Worm (Caenorhabditis elegans) whole organism, young adult: ENCODE results near the gene C02B10.3.
A peak's percentile ranks its signal among the peaks of the same experiment; 100 is the strongest.
"Not testable (repeated sequence)": the region's sequence is repeated elsewhere in the genome, so short reads cannot be mapped to it uniquely, and the experiment has no call there.

Experiments
- B0019.2 ChIP-seq: fragments of 200-800 bp; sonication (Bioruptor generic); conservative IDR thresholded peaks from 2 replicates; pipeline ENCODE4 v1.3.6; 2022; ENCODE audit warnings: missing genetic modification reagents, missing genetic modification characterization, missing compliant biosample characterization
- B0035.1 ChIP-seq: sonication (generic microtip); optimal IDR thresholded peaks from 2 replicates; lab custom pipeline; 2016; ENCODE audit warnings: missing genetic modification characterization, mild to moderate bottlenecking, missing compliant biosample characterization, missing genotype, missing genetic modification reagents
- B0336.3 ChIP-seq: fragments of 200-800 bp; sonication (Bioruptor generic); IDR thresholded peaks from 2 replicates; pipeline ENCODE4 v1.3.6; 2022; ENCODE audit warnings: missing genetic modification characterization, missing compliant biosample characterization
- C17E4.6 ChIP-seq: fragments of 200-800 bp; sonication (Bioruptor generic); IDR thresholded peaks from 2 replicates; pipeline ENCODE4 v1.3.6; 2022; ENCODE audit warnings: missing genetic modification reagents, missing genetic modification characterization, missing compliant biosample characterization
- F22D6.2 ChIP-seq: sonication (generic microtip); optimal IDR thresholded peaks from 2 replicates; lab custom pipeline; 2016; ENCODE audit warnings: mild to moderate bottlenecking, missing genetic modification characterization, missing compliant biosample characterization
- Y56A3A.18 ChIP-seq: fragments of 200-800 bp; sonication (Bioruptor generic); IDR thresholded peaks from 2 replicates; pipeline ENCODE4 v1.3.6; 2022; ENCODE audit warnings: missing genetic modification reagents, missing genetic modification characterization, missing compliant biosample characterization
- Y67H2A.10 ChIP-seq: fragments of 200-800 bp; sonication (Bioruptor generic); conservative IDR thresholded peaks from 2 replicates; pipeline ENCODE4 v1.3.6; 2022; ENCODE audit warnings: missing genetic modification reagents, missing genetic modification characterization, missing compliant biosample characterization
- Y95B8A.8 ChIP-seq: fragments of 200-800 bp; sonication (Bioruptor generic); IDR thresholded peaks from 2 replicates; pipeline ENCODE4 v1.3.6; 2022; ENCODE audit warnings: missing genetic modification reagents, missing genetic modification characterization, missing compliant biosample characterization
- ama-1 ChIP-seq, 3 experiments: fragments of 150-350 bp in 1 of 3; sonication (generic microtip) in 2 of 3; optimal IDR thresholded peaks; 2 replicates each; lab custom pipeline; 2014 to 2018; ENCODE audit warnings: missing biosample characterization in 2 of 3, missing genetic modification characterization in 2 of 3, missing genetic modification reagents in 2 of 3
- bed-2 ChIP-seq: fragments of 200-800 bp; sonication (Bioruptor generic); IDR thresholded peaks from 2 replicates; pipeline ENCODE4 v1.3.6; 2022; ENCODE audit warnings: missing genetic modification reagents, missing genetic modification characterization, missing compliant biosample characterization
- efl-1 ChIP-seq: fragments of 150-350 bp; optimal IDR thresholded peaks from 2 replicates; lab custom pipeline; 2014; ENCODE audit warnings: missing biosample characterization, missing genetic modification reagents, missing genetic modification characterization
- egl-18 ChIP-seq: fragments of 200-800 bp; sonication (Bioruptor generic); IDR thresholded peaks from 2 replicates; pipeline ENCODE4 v1.3.6; 2022; ENCODE audit warnings: missing genetic modification reagents, missing genetic modification characterization, missing compliant biosample characterization
- ekl-4 ChIP-seq: fragments of 200-800 bp; sonication (Bioruptor generic); IDR thresholded peaks from 2 replicates; pipeline ENCODE4 v1.3.6; 2022; ENCODE audit warnings: missing genetic modification reagents, missing genetic modification characterization, missing compliant biosample characterization
- ets-4 ChIP-seq: fragments of 200-800 bp; sonication (Bioruptor generic); optimal IDR thresholded peaks from 2 replicates; lab custom pipeline; 2018; ENCODE audit warnings: mild to moderate bottlenecking, missing genetic modification characterization, missing compliant biosample characterization
- him-1 ChIP-seq: sonication (generic microtip); optimal IDR thresholded peaks from 2 replicates; lab custom pipeline; 2016; ENCODE audit warnings: missing genotype, missing genetic modification reagents, missing genetic modification characterization, missing compliant biosample characterization
- hlh-26 ChIP-seq: fragments of 200-800 bp; sonication (Bioruptor generic); conservative IDR thresholded peaks from 2 replicates; pipeline ENCODE4 v1.3.6; 2022; ENCODE audit warnings: missing genetic modification reagents, missing genetic modification characterization, missing compliant biosample characterization
- hsf-1 ChIP-seq: fragments of 200-800 bp; sonication (Bioruptor generic); IDR thresholded peaks from 2 replicates; pipeline ENCODE4 v1.3.6; 2022; ENCODE audit warnings: missing genetic modification reagents, missing genetic modification characterization, missing compliant biosample characterization
- lin-40 ChIP-seq: sonication (generic microtip); optimal IDR thresholded peaks from 2 replicates; lab custom pipeline; 2016; ENCODE audit warnings: missing genetic modification characterization, mild to moderate bottlenecking, missing compliant biosample characterization, missing genotype, missing genetic modification reagents
- lir-1 ChIP-seq: fragments of 200-800 bp; sonication (Bioruptor generic); conservative IDR thresholded peaks from 2 replicates; pipeline ENCODE4 v1.3.6; 2022; ENCODE audit warnings: missing genetic modification reagents, missing genetic modification characterization, missing compliant biosample characterization
- lsl-1 ChIP-seq: fragments of 200-800 bp; sonication (Bioruptor generic); optimal IDR thresholded peaks from 2 replicates; lab custom pipeline; 2018; ENCODE audit warnings: mild to moderate bottlenecking, missing genetic modification characterization, moderate library complexity, missing compliant biosample characterization
- lsy-27 ChIP-seq: sonication (generic microtip); optimal IDR thresholded peaks from 2 replicates; lab custom pipeline; 2017; ENCODE audit warnings: missing genetic modification characterization, mild to moderate bottlenecking, missing compliant biosample characterization, antibody characterized with exemption, missing genotype, borderline replicate concordance; ENCODE audit not compliant: insufficient read depth
- madf-10 ChIP-seq: sonication (generic microtip); optimal IDR thresholded peaks from 2 replicates; lab custom pipeline; 2016; ENCODE audit warnings: mild to moderate bottlenecking, missing genetic modification characterization, missing compliant biosample characterization
- nhr-179 ChIP-seq: sonication (generic microtip); optimal IDR thresholded peaks from 2 replicates; lab custom pipeline; 2016; ENCODE audit warnings: mild to moderate bottlenecking, missing genetic modification characterization, missing compliant biosample characterization
- pbrm-1 ChIP-seq: fragments of 200-800 bp; sonication (Bioruptor generic); IDR thresholded peaks from 2 replicates; pipeline ENCODE4 v1.3.6; 2022; ENCODE audit warnings: missing genetic modification reagents, missing genetic modification characterization, missing compliant biosample characterization
- pha-4 ChIP-seq: fragments of 150-350 bp; sonication (generic microtip); optimal IDR thresholded peaks from 2 replicates; lab custom pipeline; 2014; ENCODE audit warnings: missing biosample characterization, missing genetic modification reagents, missing genetic modification characterization
- rcor-1 ChIP-seq: fragments of 200-800 bp; sonication (Bioruptor generic); IDR thresholded peaks from 2 replicates; pipeline ENCODE4 v1.3.6; 2022; ENCODE audit warnings: missing genetic modification reagents, missing genetic modification characterization, missing compliant biosample characterization
- rec-8 ChIP-seq, 2 experiments: sonication (generic microtip); optimal IDR thresholded peaks; 2 replicates each; lab custom pipeline; 2016; ENCODE audit warnings: mild to moderate bottlenecking in 2 of 2, missing genetic modification characterization in 2 of 2, missing genetic modification reagents in 2 of 2, missing genotype in 2 of 2, missing biosample characterization in 1 of 2, missing compliant biosample characterization in 1 of 2, moderate library complexity in 1 of 2
- snpc-1.1 ChIP-seq: sonication (generic microtip); optimal IDR thresholded peaks from 2 replicates; lab custom pipeline; 2017; ENCODE audit warnings: missing genetic modification characterization, mild to moderate bottlenecking, missing compliant biosample characterization, antibody characterized with exemption, moderate library complexity, missing genotype, missing genetic modification reagents; ENCODE audit not compliant: insufficient read depth
- snpc-1.3 ChIP-seq: sonication (generic microtip); optimal IDR thresholded peaks from 2 replicates; lab custom pipeline; 2017; ENCODE audit warnings: missing genetic modification characterization, mild to moderate bottlenecking, missing compliant biosample characterization, antibody characterized with exemption, moderate library complexity, missing genotype, missing genetic modification reagents; ENCODE audit not compliant: insufficient read depth
- snpc-3.4 ChIP-seq: sonication (generic microtip); optimal IDR thresholded peaks from 2 replicates; lab custom pipeline; 2017; ENCODE audit warnings: missing genetic modification characterization, mild to moderate bottlenecking, missing compliant biosample characterization, antibody characterized with exemption, moderate library complexity, missing genotype, missing genetic modification reagents
- snpc-4 ChIP-seq, 5 experiments: fragments of 150-350 bp in 1 of 5; sonication (generic microtip) in 4 of 5; optimal IDR thresholded peaks; 2 replicates each; lab custom pipeline; 2014 to 2018; ENCODE audit warnings: missing genetic modification characterization in 5 of 5, missing biosample characterization in 3 of 5, antibody characterized with exemption in 2 of 5, mild to moderate bottlenecking in 2 of 5, missing compliant biosample characterization in 2 of 5, missing genotype in 2 of 5, moderate library complexity in 2 of 5, missing genetic modification reagents in 1 of 5
- somi-1 ChIP-seq: fragments of 200-800 bp; sonication (Bioruptor generic); optimal IDR thresholded peaks from 2 replicates; lab custom pipeline; 2018; ENCODE audit warnings: mild to moderate bottlenecking, missing genetic modification characterization, missing compliant biosample characterization
- tlf-1 ChIP-seq: fragments of 200-800 bp; sonication (Bioruptor generic); optimal IDR thresholded peaks from 2 replicates; lab custom pipeline; 2018; ENCODE audit warnings: mild to moderate bottlenecking, missing genetic modification characterization, missing compliant biosample characterization
- ztf-18 ChIP-seq: sonication (generic microtip); optimal IDR thresholded peaks from 2 replicates; lab custom pipeline; 2016; ENCODE audit warnings: missing genotype, mild to moderate bottlenecking, missing genetic modification characterization, missing compliant biosample characterization
- ztf-22 ChIP-seq: fragments of 200-800 bp; sonication (Bioruptor generic); optimal IDR thresholded peaks from 2 replicates; lab custom pipeline; 2018; ENCODE audit warnings: mild to moderate bottlenecking, missing genetic modification characterization, moderate library complexity, missing compliant biosample characterization
- ztf-28 ChIP-seq: fragments of 200-800 bp; sonication (Bioruptor generic); IDR thresholded peaks from 2 replicates; pipeline ENCODE4 v1.3.6; 2022; ENCODE audit warnings: missing genetic modification reagents, missing genetic modification characterization, missing compliant biosample characterization

Gene C02B10.3

DNA sequence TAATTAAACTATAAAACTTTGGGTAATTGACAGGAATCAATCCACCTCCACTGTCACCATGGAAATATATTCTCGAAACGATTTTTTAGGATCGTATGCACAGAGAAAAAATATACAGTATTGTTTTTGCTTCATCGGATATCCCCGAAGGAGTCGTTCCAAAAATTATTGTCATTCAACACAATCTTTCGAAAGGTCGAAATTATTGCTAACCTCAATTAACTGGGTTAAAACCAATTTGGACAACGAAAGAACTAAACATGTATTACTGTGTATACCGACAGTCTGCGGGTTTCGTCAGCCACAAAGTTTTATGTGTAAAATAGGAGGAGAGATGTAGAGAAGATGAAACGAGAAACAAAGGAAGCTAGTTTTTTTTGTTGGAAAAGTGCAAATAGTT is 39.8 kb downstream of the C02B10.3 start (continued):
- TF ChIP-seq F22D6.2 (tag; lab: Kevin White, UChicago) = no peak
- no peak for TF ChIP-seq C17E4.6 (GFP tag; lab: Robert Waterston, UW)
- TF ChIP-seq him-1 (tag; lab: Kevin White, UChicago) = peak; percentile 74
- TF ChIP-seq hsf-1 (GFP tag; lab: Robert Waterston, UW) = peak; percentile 50; the same call in 1 of the 2 replicates
- TF ChIP-seq hlh-26 (GFP tag; lab: Robert Waterston, UW) = no peak
- no peak for TF ChIP-seq rec-8 (tag; optimal IDR thresholded peaks at IDR 0.05; lab: Kevin White, UChicago)
- TF ChIP-seq snpc-1.3 (tag; lab: Kevin White, UChicago) = peak; percentile 83
- peak; percentile 57 for TF ChIP-seq snpc-3.4 (tag; lab: Kevin White, UChicago)
- TF ChIP-seq ama-1 (optimal IDR thresholded peaks at IDR 0.05; lab: Kevin White, UChicago) = peak; percentile 72
- no peak for TF ChIP-seq ama-1 (GFP tag; optimal IDR thresholded peaks at IDR 0.05; lab: Kevin White, UChicago)
- peak; percentile 65; the same call in 1 of the 2 replicates for TF ChIP-seq pbrm-1 (GFP tag; lab: Robert Waterston, UW)
- TF ChIP-seq pha-4 = no peak
- TF ChIP-seq rcor-1 (GFP tag; lab: Robert Waterston, UW) = peak; percentile 54; the same call in 1 of the 2 replicates
- TF ChIP-seq ztf-28 (GFP tag; lab: Robert Waterston, UW) = no peak
- TF ChIP-seq tlf-1 (GFP tag; lab: Kevin White, UChicago) = no peak
- TF ChIP-seq snpc-1.1 (tag; lab: Kevin White, UChicago) = peak; percentile 93
- TF ChIP-seq, all 124 proteins: peak for 26

ce11 chrIV:5062278-5062677 is 40.8 kb downstream of the C02B10.3 start, which contains the start of gene msp-57:
TSS of gene msp-57 (plus strand) at chrIV:5062578.
- not testable (repeated sequence) for TF ChIP-seq egl-18; madf-10; lin-40 (tag; lab: Kevin White, UChicago)

DNA sequence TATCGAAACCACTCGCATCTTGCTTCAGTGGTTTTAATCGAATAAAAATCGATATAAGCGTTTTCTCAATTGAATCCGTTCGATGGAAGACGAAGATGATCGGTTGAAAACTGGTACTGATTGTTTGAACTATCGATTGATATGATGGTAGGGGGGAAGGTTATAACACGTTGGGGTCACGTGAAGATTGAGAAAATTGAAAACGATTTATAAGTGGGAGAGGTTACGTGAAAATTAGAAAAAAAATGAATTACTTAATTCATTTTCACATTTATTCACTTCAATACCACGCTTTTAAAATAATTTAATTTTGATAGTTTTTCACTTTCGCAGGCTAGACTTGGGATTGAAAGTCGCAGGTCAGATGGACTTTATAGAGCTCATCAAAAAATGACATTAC is 42.1 kb downstream of the C02B10.3 start, which contains the start of gene C09B9.7:
C09B9.7 (minus strand) TSS at position 101 of the 400 bp plus-strand sequence.
- TF ChIP-seq ekl-4 (no peak), him-1 (tag; lab: Kevin White, UChicago) (no peak), B0019.2 (GFP tag; lab: Robert Waterston, UW) (no peak), snpc-1.1 (tag; lab: Kevin White, UChicago) (no peak), efl-1 (no peak), ztf-28 (GFP tag; lab: Robert Waterston, UW) (no peak), ets-4 (no peak), Y67H2A.10 (no peak), lir-1 (no peak), lsy-27 (tag; lab: Kevin White, UChicago) (no peak), Y56A3A.18 (no peak), snpc-4 (GFP tag; optimal IDR thresholded peaks at IDR 0.05; lab: Kevin White, UChicago) (no peak), snpc-4 (tag; optimal IDR thresholded peaks at IDR 0.05; lab: Kevin White, UChicago) (no peak)

- TF ChIP-seq lin-40 (tag; lab: Kevin White, UChicago) = no peak
- no peak for TF ChIP-seq bed-2 (GFP tag; lab: Robert Waterston, UW)
- no peak for TF ChIP-seq C17E4.6 (GFP tag; lab: Robert Waterston, UW)
- no peak for TF ChIP-seq somi-1
- no peak for TF ChIP-seq lsl-1 (GFP tag; lab: Kevin White, UChicago)
- TF ChIP-seq snpc-3.4 (tag; lab: Kevin White, UChicago) = no peak
- no peak for TF ChIP-seq B0336.3
- no peak for TF ChIP-seq ztf-18 (tag; lab: Kevin White, UChicago)
- TF ChIP-seq ztf-28 (GFP tag; lab: Robert Waterston, UW) = no peak
- no peak for TF ChIP-seq Y95B8A.8 (GFP tag; lab: Robert Waterston, UW)
- no peak for TF ChIP-seq ztf-22 (GFP tag; lab: Kevin White, UChicago)
- TF ChIP-seq nhr-179 (tag; lab: Kevin White, UChicago) = no peak
- TF ChIP-seq B0035.1 = no peak
Observed at ce11 chrIV:5055964-5056588, 47.0 kb downstream of the C02B10.3 start, which contains the start of gene msp-55. TSS of gene msp-55 (minus strand) at chrIV:5056014.
